Worm (Caenorhabditis elegans): ENCODE results near the gene M01H9.2.

DNA sequence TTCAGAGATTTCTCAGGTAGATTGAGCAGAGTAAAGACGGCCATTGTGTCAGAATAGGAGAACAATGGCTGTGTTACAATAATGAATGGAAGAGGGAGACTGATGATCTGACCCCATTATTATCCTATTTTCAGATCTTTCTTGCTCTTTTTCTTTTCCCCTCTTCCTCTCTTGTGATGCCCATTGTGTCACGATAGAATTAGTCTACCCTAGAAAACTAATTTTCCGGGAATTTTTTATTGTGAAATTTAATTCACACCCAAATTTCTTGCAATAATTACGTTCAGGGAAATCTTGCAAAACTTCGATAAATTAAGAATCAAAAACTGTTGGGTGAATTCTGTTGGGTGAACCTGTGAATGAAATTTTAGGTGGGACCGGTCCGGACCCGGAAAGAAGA lies 22.0 kb downstream of the M01H9.2 start, which contains the start of gene fbxb-75:
- TF ChIP-seq unc-62 (GFP tag; optimal IDR thresholded peaks at IDR 0.05) (no peak), mab-5 (tag; optimal IDR thresholded peaks at IDR 0.05) (no peak), skn-1 (tag; optimal IDR thresholded peaks at IDR 0.05) (no peak), R02D3.7 (tag; optimal IDR thresholded peaks at IDR 0.05) (no peak), nhr-12 (tag; optimal IDR thresholded peaks at IDR 0.05) (no peak), lin-11 (tag; optimal IDR thresholded peaks at IDR 0.05) (no peak), ztf-11 (tag; optimal IDR thresholded peaks at IDR 0.05) (no peak), nhr-23 (tag; optimal IDR thresholded peaks at IDR 0.05) (no peak), ama-1 (optimal IDR thresholded peaks at IDR 0.05) (no peak), unc-39 (tag; optimal IDR thresholded peaks at IDR 0.05) (no peak), sem-4 (tag; optimal IDR thresholded peaks at IDR 0.05) (no peak), mdl-1 (tag; optimal IDR thresholded peaks at IDR 0.05) (no peak)

Data from whole organism, L2 larva.